Worm (Caenorhabditis elegans) whole organism, midembryonic: ENCODE measurements around the gene W09G10.9.
A peak's percentile ranks its signal among the peaks of the same experiment; 100 is the strongest.

ENCODE experiments used
- cog-1 ChIP-seq: sonication (generic microtip); optimal IDR thresholded peaks from 2 replicates; lab custom pipeline; 2016; ENCODE audit warnings: missing genetic modification characterization, missing compliant biosample characterization
- flt-1 ChIP-seq: fragments of 200-800 bp; sonication (Bioruptor generic); IDR thresholded peaks from 2 replicates; pipeline ENCODE4 v1.3.6; 2022; ENCODE audit warnings: missing genetic modification characterization, missing compliant biosample characterization
- klf-2 ChIP-seq: fragments of 200-800 bp; sonication (Bioruptor generic); conservative IDR thresholded peaks from 2 replicates; pipeline ENCODE4 v1.3.6; 2022; ENCODE audit warnings: missing genetic modification reagents, missing genetic modification characterization, missing compliant biosample characterization
- ref-1 ChIP-seq: fragments of 200-800 bp; sonication (Bioruptor generic); conservative IDR thresholded peaks from 2 replicates; pipeline ENCODE4 v1.3.6; 2022; ENCODE audit warnings: missing genetic modification reagents, missing genetic modification characterization, missing compliant biosample characterization
- tab-1 ChIP-seq: fragments of 200-800 bp; sonication (Bioruptor generic); IDR thresholded peaks from 2 replicates; pipeline ENCODE4 v1.3.6; 2022; ENCODE audit warnings: missing genetic modification characterization, missing compliant biosample characterization
- ztf-29 ChIP-seq: fragments of 200-800 bp; sonication (Bioruptor generic); IDR thresholded peaks from 2 replicates; pipeline ENCODE4 v1.3.6; 2022; ENCODE audit warnings: missing genetic modification reagents, missing genetic modification characterization, missing compliant biosample characterization

- peak; percentile 39 for TF ChIP-seq cog-1 (tag; lab: Kevin White, UChicago)
- TF ChIP-seq klf-2 (GFP tag; lab: Robert Waterston, UW): 0 out of 2 replicates have a peak, but pooled peaks have one; percentile 45
- no peak for TF ChIP-seq ref-1
- TF ChIP-seq tab-1 (GFP tag; lab: Robert Waterston, UW): no peak
- peak; percentile 67; the same call in 1 of the 2 replicates for TF ChIP-seq flt-1 (GFP tag; lab: Robert Waterston, UW)
- TF ChIP-seq ztf-29 (GFP tag; lab: Robert Waterston, UW): no peak
Measured at ce11 chrII:3482231-3482630, 39.4 kb upstream of the W09G10.9 start, which contains the start of gene smu-2.
